Fruit fly (Drosophila melanogaster): ENCODE data around the gene CG1113.

Gene CG1113

dm6 chr3R:5286918-5287636 is 34.1 kb downstream of the CG1113 start:
- TF ChIP-seq CG17612 (GFP tag; IDR thresholded peaks at IDR 0.05) (no peak), Awh (GFP tag; IDR thresholded peaks at IDR 0.05) (peak; percentile 23; the same call in 1 of the 2 replicates), so (GFP tag; IDR thresholded peaks at IDR 0.05) (0 out of 3 replicates have a peak, but pooled peaks have one; percentile 32), hkb (optimal IDR thresholded peaks at IDR 0.05) (no peak), hkb (GFP tag; IDR thresholded peaks at IDR 0.05) (0 out of 2 replicates have a peak, but pooled peaks have one; percentile 42), al (GFP tag; IDR thresholded peaks at IDR 0.05) (peak; percentile 34; the same call in 1 of the 2 replicates), Nf-YA (GFP tag; IDR thresholded peaks at IDR 0.05) (0 out of 2 replicates have a peak, but pooled peaks have one; percentile 7), CG34422 (GFP tag; IDR thresholded peaks at IDR 0.05) (0 out of 3 replicates have a peak, but pooled peaks have one; percentile 25), Nf-YC (tag; optimal IDR thresholded peaks at IDR 0.05) (peak; percentile 16), CG11695 (GFP tag; IDR thresholded peaks at IDR 0.05) (peak; percentile 24; the same call in 1 of the 3 replicates), Taf1 (GFP tag; IDR thresholded peaks at IDR 0.05) (no peak), pan (optimal IDR thresholded peaks at IDR 0.05) (no peak), pan (GFP tag; optimal IDR thresholded peaks at IDR 0.05 in 1 of 2, IDR thresholded peaks at IDR 0.05 in 1 of 2) (peak in 1 of 2 experiments; percentile 40), CG34376 (GFP tag; optimal IDR thresholded peaks at IDR 0.05) (peak; percentile 40), cwo (GFP tag; optimal IDR thresholded peaks at IDR 0.05) (peak; percentile 41), Drgx (GFP tag; IDR thresholded peaks at IDR 0.05) (0 out of 2 replicates have a peak, but pooled peaks have one; percentile 17), CG8089 (GFP tag; optimal IDR thresholded peaks at IDR 0.05) (peak; percentile 77), CG6175 (GFP tag; IDR thresholded peaks at IDR 0.05) (peak; percentile 77; the same call in 2 of the 3 replicates), nau (GFP tag; optimal IDR thresholded peaks at IDR 0.05) (peak; percentile 17), CG17912 (GFP tag; optimal IDR thresholded peaks at IDR 0.05) (no peak), CG15073 (GFP tag; optimal IDR thresholded peaks at IDR 0.05) (peak; percentile 96), CG17385 (GFP tag; optimal IDR thresholded peaks at IDR 0.05) (peak; percentile 53), CG17328 (GFP tag; IDR thresholded peaks at IDR 0.05) (peak; percentile 39; the same call in 1 of the 2 replicates), CG6254 (GFP tag; optimal IDR thresholded peaks at IDR 0.05) (no peak), sens (GFP tag) (peak; percentile 52), CG14860 (GFP tag; IDR thresholded peaks at IDR 0.05; ENCODE audit: partially characterized antibody) (no peak), amos (GFP tag; IDR thresholded peaks at IDR 0.05; ENCODE audit: partially characterized antibody) (peak; percentile 20; the same call in 1 of the 2 replicates), CG4328 (GFP tag; optimal IDR thresholded peaks at IDR 0.05) (no peak), Hmx (GFP tag; optimal IDR thresholded peaks at IDR 0.05) (no peak), dysf (GFP tag; IDR thresholded peaks at IDR 0.05) (0 out of 3 replicates have a peak, but pooled peaks have one; percentile 37), CG3995 (GFP tag; optimal IDR thresholded peaks at IDR 0.05) (peak; percentile 93), CG11504 (tag; optimal IDR thresholded peaks at IDR 0.05) (peak; percentile 74), NfI (GFP tag; optimal IDR thresholded peaks at IDR 0.05) (no peak), Side (GFP tag; optimal IDR thresholded peaks at IDR 0.05) (peak; percentile 2), dpn (GFP tag; optimal IDR thresholded peaks at IDR 0.05) (peak in 1 of 2 experiments; percentile 10), stwl (tag; optimal IDR thresholded peaks at IDR 0.05) (no peak), hb (GFP tag; IDR thresholded peaks at IDR 0.05; ENCODE audit: partially characterized antibody) (0 out of 3 replicates have a peak, but pooled peaks have one; percentile 10), CG16815 (GFP tag; optimal IDR thresholded peaks at IDR 0.05) (no peak), Dfd (GFP tag; optimal IDR thresholded peaks at IDR 0.05) (no peak), Mrtf (GFP tag; IDR thresholded peaks at IDR 0.05) (no peak), ATbp (GFP tag; optimal IDR thresholded peaks at IDR 0.05) (peak; percentile 68), Med (GFP tag) (peak; percentile 78), Ets65A (GFP tag) (peak; percentile 84), vvl (GFP tag; IDR thresholded peaks at IDR 0.05) (peak; percentile 18; the same call in 1 of the 2 replicates), CG10267 (tag; optimal IDR thresholded peaks at IDR 0.05) (no peak), CG17568 (GFP tag; optimal IDR thresholded peaks at IDR 0.05) (peak; percentile 26), E2f1 (GFP tag; IDR thresholded peaks at IDR 0.05) (no peak; the same call in 1 of the 2 replicates), CG13775 (GFP tag; optimal IDR thresholded peaks at IDR 0.05) (no peak), ind (GFP tag; optimal IDR thresholded peaks at IDR 0.05) (peak; percentile 20)

All from whole organism, embryonic.